Worm (Caenorhabditis elegans): ENCODE data around the gene lido-15.

DNA sequence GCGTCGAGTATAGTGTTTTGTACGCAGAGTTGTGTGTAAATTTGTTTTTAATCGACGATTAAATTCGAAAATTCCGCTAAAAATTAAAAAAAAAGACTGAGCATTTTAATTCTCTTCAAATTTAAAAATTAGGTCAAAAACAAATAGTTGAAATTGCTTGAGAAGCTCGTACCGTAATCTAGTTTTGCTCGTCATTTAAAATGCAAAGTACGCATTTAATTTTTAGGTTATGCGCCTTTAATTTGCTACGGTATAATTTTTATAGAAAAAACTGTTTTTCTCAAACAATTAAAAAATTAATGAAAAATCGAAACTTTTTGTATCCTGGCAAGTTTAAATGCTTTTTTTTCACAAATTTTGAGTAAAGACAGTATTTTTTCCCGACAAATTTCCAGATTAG, 3.4 kb upstream of the lido-15 start:
- TF ChIP-seq nhr-11 (tag; optimal IDR thresholded peaks at IDR 0.05): no peak
- no peak for TF ChIP-seq fkh-10 (GFP tag; optimal IDR thresholded peaks at IDR 0.05)
- no peak for TF ChIP-seq nfya-1 (tag; optimal IDR thresholded peaks at IDR 0.05)
- no peak for TF ChIP-seq ceh-31 (tag; optimal IDR thresholded peaks at IDR 0.05)
- TF ChIP-seq pqm-1 (tag; optimal IDR thresholded peaks at IDR 0.05): no peak
